Worm (Caenorhabditis elegans): ENCODE results near the gene nuo-5.

The nuo-5 gene

ce11 chrV:2702883-2703282 lies 4.1 kb downstream of the nuo-5 start:
- TF ChIP-seq T22C8.4 (GFP tag; IDR thresholded peaks at IDR 0.05) (no peak), flt-1 (GFP tag; IDR thresholded peaks at IDR 0.05) (no peak), tab-1 (GFP tag; IDR thresholded peaks at IDR 0.05) (no peak), ztf-29 (GFP tag; IDR thresholded peaks at IDR 0.05) (no peak), cog-1 (tag; optimal IDR thresholded peaks at IDR 0.05) (no peak), ztf-23 (GFP tag; IDR thresholded peaks at IDR 0.05) (no peak), med-1 (GFP tag; optimal IDR thresholded peaks at IDR 0.05; ENCODE audit: insufficient read depth) (no peak), klf-2 (GFP tag; conservative IDR thresholded peaks at IDR 0.05) (no peak), ref-1 (GFP tag; conservative IDR thresholded peaks at IDR 0.05) (no peak)

- no peak for TF ChIP-seq T22C8.4 (GFP tag; IDR thresholded peaks at IDR 0.05)
- TF ChIP-seq ref-1 (GFP tag; conservative IDR thresholded peaks at IDR 0.05), result no peak
- TF ChIP-seq ztf-29 (GFP tag; IDR thresholded peaks at IDR 0.05), result no peak
Measured at ce11 chrV:2703299-2703698, 4.5 kb downstream of the nuo-5 start.

- no peak for TF ChIP-seq ztf-23 (GFP tag; IDR thresholded peaks at IDR 0.05)
- TF ChIP-seq flt-1 (GFP tag; IDR thresholded peaks at IDR 0.05), result no peak
- TF ChIP-seq ref-1 (GFP tag; conservative IDR thresholded peaks at IDR 0.05), result no peak
- TF ChIP-seq klf-2 (GFP tag; conservative IDR thresholded peaks at IDR 0.05), result no peak
- TF ChIP-seq T22C8.4 (GFP tag; IDR thresholded peaks at IDR 0.05), result no peak
- TF ChIP-seq cog-1 (tag; optimal IDR thresholded peaks at IDR 0.05), result no peak
- no peak for TF ChIP-seq med-1 (GFP tag; optimal IDR thresholded peaks at IDR 0.05; ENCODE audit: insufficient read depth)
- no peak for TF ChIP-seq tab-1 (GFP tag; IDR thresholded peaks at IDR 0.05)
- no peak for TF ChIP-seq ztf-29 (GFP tag; IDR thresholded peaks at IDR 0.05)
Measured at ce11 chrV:2706379-2706778, 7.6 kb downstream of the nuo-5 start.

ce11 chrV:2710192-2710591 lies 11.4 kb downstream of the nuo-5 start:
- no peak for TF ChIP-seq ztf-23 (GFP tag; IDR thresholded peaks at IDR 0.05)
- TF ChIP-seq cog-1 (tag; optimal IDR thresholded peaks at IDR 0.05), result no peak
- no peak for TF ChIP-seq klf-2 (GFP tag; conservative IDR thresholded peaks at IDR 0.05)
- no peak for TF ChIP-seq T22C8.4 (GFP tag; IDR thresholded peaks at IDR 0.05)
- TF ChIP-seq flt-1 (GFP tag; IDR thresholded peaks at IDR 0.05), result no peak
- TF ChIP-seq ztf-29 (GFP tag; IDR thresholded peaks at IDR 0.05), result no peak
- TF ChIP-seq tab-1 (GFP tag; IDR thresholded peaks at IDR 0.05), result no peak
- no peak for TF ChIP-seq ref-1 (GFP tag; conservative IDR thresholded peaks at IDR 0.05)
- no peak for TF ChIP-seq med-1 (GFP tag; optimal IDR thresholded peaks at IDR 0.05; ENCODE audit: insufficient read depth)

- no peak for TF ChIP-seq ref-1 (GFP tag; conservative IDR thresholded peaks at IDR 0.05)
- TF ChIP-seq tab-1 (GFP tag; IDR thresholded peaks at IDR 0.05), result no peak
- no peak for TF ChIP-seq cog-1 (tag; optimal IDR thresholded peaks at IDR 0.05)
- no peak for TF ChIP-seq klf-2 (GFP tag; conservative IDR thresholded peaks at IDR 0.05)
- TF ChIP-seq T22C8.4 (GFP tag; IDR thresholded peaks at IDR 0.05), result no peak
Measured at ce11 chrV:2711429-2711828, 12.7 kb downstream of the nuo-5 start, which contains the start of gene C24B9.3. TSS of gene C24B9.3 (minus strand) at chrV:2711599.

- no peak for TF ChIP-seq cog-1 (tag; optimal IDR thresholded peaks at IDR 0.05)
- no peak for TF ChIP-seq klf-2 (GFP tag; conservative IDR thresholded peaks at IDR 0.05)
- TF ChIP-seq tab-1 (GFP tag; IDR thresholded peaks at IDR 0.05), result no peak
- TF ChIP-seq ztf-23 (GFP tag; IDR thresholded peaks at IDR 0.05), result no peak
- no peak for TF ChIP-seq T22C8.4 (GFP tag; IDR thresholded peaks at IDR 0.05)
- TF ChIP-seq flt-1 (GFP tag; IDR thresholded peaks at IDR 0.05), result no peak
Measured at ce11 chrV:2713532-2713931, 14.8 kb downstream of the nuo-5 start, which contains the start of gene srt-28. TSS of gene srt-28 (minus strand) at chrV:2713632.

ce11 chrV:2716933-2717332 lies 18.2 kb downstream of the nuo-5 start:
- TF ChIP-seq tab-1 (GFP tag; IDR thresholded peaks at IDR 0.05) (no peak), klf-2 (GFP tag; conservative IDR thresholded peaks at IDR 0.05) (no peak), ztf-29 (GFP tag; IDR thresholded peaks at IDR 0.05) (no peak), T22C8.4 (GFP tag; IDR thresholded peaks at IDR 0.05) (no peak), flt-1 (GFP tag; IDR thresholded peaks at IDR 0.05) (no peak), cog-1 (tag; optimal IDR thresholded peaks at IDR 0.05) (no peak)

- TF ChIP-seq ref-1 (GFP tag; conservative IDR thresholded peaks at IDR 0.05) (no peak), ztf-29 (GFP tag; IDR thresholded peaks at IDR 0.05) (no peak), med-1 (GFP tag; optimal IDR thresholded peaks at IDR 0.05; ENCODE audit: insufficient read depth) (no peak), ztf-23 (GFP tag; IDR thresholded peaks at IDR 0.05) (no peak), flt-1 (GFP tag; IDR thresholded peaks at IDR 0.05) (no peak), cog-1 (tag; optimal IDR thresholded peaks at IDR 0.05) (no peak), T22C8.4 (GFP tag; IDR thresholded peaks at IDR 0.05) (no peak), tab-1 (GFP tag; IDR thresholded peaks at IDR 0.05) (no peak), klf-2 (GFP tag; conservative IDR thresholded peaks at IDR 0.05) (no peak)
Measured at ce11 chrV:2718688-2719185, 20.0 kb downstream of the nuo-5 start, which contains the start of gene srt-29. TSS of gene srt-29 (minus strand) at chrV:2719135.

- TF ChIP-seq ref-1 (GFP tag; conservative IDR thresholded peaks at IDR 0.05), result no peak
- TF ChIP-seq ztf-29 (GFP tag; IDR thresholded peaks at IDR 0.05), result no peak
- TF ChIP-seq T22C8.4 (GFP tag; IDR thresholded peaks at IDR 0.05), result no peak
- TF ChIP-seq klf-2 (GFP tag; conservative IDR thresholded peaks at IDR 0.05), result no peak
- no peak for TF ChIP-seq ztf-23 (GFP tag; IDR thresholded peaks at IDR 0.05)
- TF ChIP-seq flt-1 (GFP tag; IDR thresholded peaks at IDR 0.05), result no peak
Measured at ce11 chrV:2720763-2721162, 22.0 kb downstream of the nuo-5 start, which contains the start of gene srt-27. TSS of gene srt-27 (minus strand) at chrV:2720863.

ce11 chrV:2722555-2722954 lies 23.8 kb downstream of the nuo-5 start, which contains the start of gene srg-60:
TSS of gene srg-60 (minus strand) at chrV:2722655.
- no peak for TF ChIP-seq ref-1 (GFP tag; conservative IDR thresholded peaks at IDR 0.05)
- TF ChIP-seq T22C8.4 (GFP tag; IDR thresholded peaks at IDR 0.05), result no peak
- TF ChIP-seq flt-1 (GFP tag; IDR thresholded peaks at IDR 0.05), result no peak
- no peak for TF ChIP-seq klf-2 (GFP tag; conservative IDR thresholded peaks at IDR 0.05)

ce11 chrV:2725225-2725624 lies 26.5 kb downstream of the nuo-5 start, which contains the start of gene srg-59:
TSS of gene srg-59 (minus strand) at chrV:2725325.
- TF ChIP-seq tab-1 (GFP tag; IDR thresholded peaks at IDR 0.05), result no peak
- no peak for TF ChIP-seq cog-1 (tag; optimal IDR thresholded peaks at IDR 0.05)
- TF ChIP-seq flt-1 (GFP tag; IDR thresholded peaks at IDR 0.05), result no peak
- TF ChIP-seq ref-1 (GFP tag; conservative IDR thresholded peaks at IDR 0.05), result no peak
- no peak for TF ChIP-seq med-1 (GFP tag; optimal IDR thresholded peaks at IDR 0.05; ENCODE audit: insufficient read depth)
- no peak for TF ChIP-seq klf-2 (GFP tag; conservative IDR thresholded peaks at IDR 0.05)
- no peak for TF ChIP-seq T22C8.4 (GFP tag; IDR thresholded peaks at IDR 0.05)
- no peak for TF ChIP-seq ztf-29 (GFP tag; IDR thresholded peaks at IDR 0.05)
- no peak for TF ChIP-seq ztf-23 (GFP tag; IDR thresholded peaks at IDR 0.05)
